Fruit fly (Drosophila melanogaster) whole organism, pupa: Measurements from ENCODE around the gene CG9119.

ENCODE experiments used
- CG10348 ChIP-seq: fragments of 200-800 bp; sonication (Bioruptor generic); IDR thresholded peaks from 2 replicates; pipeline ENCODE4 v1.3.6; 2022; ENCODE audit warnings: missing biosample characterization, missing genetic modification characterization
- CG12605 ChIP-seq: fragments of 200-800 bp; sonication (Bioruptor generic); IDR thresholded peaks from 2 replicates; pipeline ENCODE4 v1.3.6; 2022; ENCODE audit warnings: missing biosample characterization, missing genetic modification characterization
- CG13204 ChIP-seq: fragments of 200-800 bp; sonication (Bioruptor generic); optimal IDR thresholded peaks from 2 replicates; lab custom pipeline; 2018; ENCODE audit warnings: missing biosample characterization, mild to moderate bottlenecking, missing genetic modification characterization, moderate library complexity
- CG14655 ChIP-seq: fragments of 200-800 bp; sonication (Bioruptor generic); optimal IDR thresholded peaks from 3 replicates; lab custom pipeline; 2017; ENCODE audit warnings: mild to moderate bottlenecking, missing biosample characterization, missing genetic modification reagents, missing genetic modification characterization
- CG15710 ChIP-seq: fragments of 200-800 bp; sonication (Bioruptor generic); optimal IDR thresholded peaks from 2 replicates; lab custom pipeline; 2018; ENCODE audit warnings: missing biosample characterization, mild to moderate bottlenecking, missing genetic modification characterization, moderate library complexity
- CG17806 ChIP-seq: fragments of 200-800 bp; sonication (Bioruptor generic); optimal IDR thresholded peaks from 2 replicates; lab custom pipeline; 2018; ENCODE audit warnings: missing biosample characterization, mild to moderate bottlenecking, missing genetic modification characterization, moderate library complexity
- CG32121 ChIP-seq: fragments of 200-800 bp; sonication (Bioruptor generic); IDR thresholded peaks from 2 replicates; pipeline ENCODE4 v1.3.6; 2022; ENCODE audit warnings: missing biosample characterization, missing genetic modification characterization
- CG34367 ChIP-seq: fragments of 200-800 bp; sonication (Bioruptor generic); optimal IDR thresholded peaks from 2 replicates; lab custom pipeline; 2018; ENCODE audit warnings: missing biosample characterization, mild to moderate bottlenecking, missing genetic modification characterization
- CG4496 ChIP-seq: fragments of 200-800 bp; sonication (Bioruptor generic); IDR thresholded peaks from 3 replicates; pipeline ENCODE4 v1.3.6; 2022; ENCODE audit warnings: missing biosample characterization, missing genetic modification characterization
- CG8159 ChIP-seq: fragments of 200-800 bp; sonication (Bioruptor generic); optimal IDR thresholded peaks from 3 replicates; lab custom pipeline; 2018; ENCODE audit warnings: missing biosample characterization, mild to moderate bottlenecking, missing genetic modification characterization, moderate library complexity
- CG8301 ChIP-seq: fragments of 200-800 bp; sonication (Bioruptor generic); optimal IDR thresholded peaks from 2 replicates; lab custom pipeline; 2018; ENCODE audit warnings: missing biosample characterization, mild to moderate bottlenecking, missing genetic modification characterization
- CG9948 ChIP-seq: fragments of 200-800 bp; sonication (Bioruptor generic); optimal IDR thresholded peaks from 2 replicates; lab custom pipeline; 2018; ENCODE audit warnings: missing biosample characterization, mild to moderate bottlenecking, missing genetic modification characterization, moderate library complexity
- D1 ChIP-seq: fragments of 200-800 bp; sonication (Bioruptor generic); optimal IDR thresholded peaks from 2 replicates; lab custom pipeline; 2018; ENCODE audit warnings: missing biosample characterization, mild to moderate bottlenecking, missing genetic modification characterization, moderate library complexity
- EcR ChIP-seq: fragments of 200-800 bp; sonication (Bioruptor generic); optimal IDR thresholded peaks from 3 replicates; lab custom pipeline; 2019; ENCODE audit warnings: missing biosample characterization, missing genetic modification characterization, mild to moderate bottlenecking, moderate library complexity, missing genetic modification reagents
- Ets98B ChIP-seq: fragments of 200-800 bp; sonication (Bioruptor generic); IDR thresholded peaks from 2 replicates; pipeline ENCODE4 v1.3.6; 2022; ENCODE audit warnings: missing biosample characterization, missing genetic modification characterization
- Pif1A ChIP-seq: fragments of 200-800 bp; sonication (Bioruptor generic); optimal IDR thresholded peaks from 3 replicates; lab custom pipeline; 2016; ENCODE audit warnings: missing biosample characterization, missing genetic modification characterization
- Pif1B ChIP-seq: fragments of 200-800 bp; sonication (Bioruptor generic); optimal IDR thresholded peaks from 3 replicates; lab custom pipeline; 2016; ENCODE audit warnings: missing biosample characterization, missing genetic modification characterization
- Snoo ChIP-seq: fragments of 200-800 bp; sonication (Bioruptor generic); optimal IDR thresholded peaks from 3 replicates; lab custom pipeline; 2017; ENCODE audit warnings: missing biosample characterization, mild to moderate bottlenecking, missing genetic modification characterization, inconsistent platforms
- fd96Ca ChIP-seq: fragments of 200-800 bp; sonication (Bioruptor generic); IDR thresholded peaks from 3 replicates; pipeline ENCODE4 v1.3.6; 2022; ENCODE audit warnings: missing biosample characterization, missing genetic modification characterization
- gl ChIP-seq: fragments of 200-800 bp; sonication (Bioruptor generic); optimal IDR thresholded peaks from 2 replicates; lab custom pipeline; 2018; ENCODE audit warnings: missing biosample characterization, mild to moderate bottlenecking, missing genetic modification characterization
- rn ChIP-seq: fragments of 200-800 bp; sonication (Bioruptor generic); IDR thresholded peaks from 2 replicates; pipeline ENCODE4 v1.3.6; 2022; ENCODE audit warnings: missing biosample characterization, missing genetic modification characterization

Gene CG9119

dm6 chr3L:1204674-1205547 lies at the start of gene CG9119:
Gene CG9119 (minus strand): TSS chr3L:1204795.
- TF ChIP-seq CG14655 (peak; percentile 51), Pif1B (GFP tag; lab: Kevin White, UChicago) (no peak), CG13204 (GFP tag; lab: Kevin White, UChicago) (peak; percentile 21), CG34367 (tag; lab: Kevin White, UChicago) (no peak), Ets98B (GFP tag; lab: Robert Waterston, UW) (no peak), EcR (GFP tag; lab: Kevin White, UChicago) (peak; percentile 82), CG8301 (tag; lab: Kevin White, UChicago) (peak; percentile 30), Pif1A (GFP tag; lab: Kevin White, UChicago) (peak; percentile 6), CG17806 (tag; lab: Kevin White, UChicago) (peak; percentile 8), D1 (tag; lab: Kevin White, UChicago) (no peak), Snoo (no peak), CG4496 (GFP tag; lab: Robert Waterston, UW) (no peak), rn (no peak), CG32121 (GFP tag; lab: Robert Waterston, UW) (no peak), CG15710 (tag; lab: Kevin White, UChicago) (peak; percentile 54), CG8159 (tag; lab: Kevin White, UChicago) (peak; percentile 55), gl (tag; lab: Kevin White, UChicago) (no peak), fd96Ca (GFP tag; lab: Robert Waterston, UW) (peak; percentile 38; the same call in 1 of the 3 replicates), CG9948 (tag; lab: Kevin White, UChicago) (peak; percentile 30), CG12605 (GFP tag; lab: Robert Waterston, UW) (no peak), CG10348 (GFP tag; lab: Robert Waterston, UW) (no peak)

dm6 chr3L:1251712-1252111 lies 47.1 kb upstream of the CG9119 start, which contains the start of the genes CG9130 and CG9133:
Gene CG9130 (plus strand): TSS chr3L:1252012.
Gene CG9133 (plus strand): TSS chr3L:1252012.
- TF ChIP-seq CG12605 (GFP tag; lab: Robert Waterston, UW), result no peak
- no peak for TF ChIP-seq CG8301 (tag; lab: Kevin White, UChicago)
- no peak for TF ChIP-seq CG8159 (tag; lab: Kevin White, UChicago)
- no peak for TF ChIP-seq CG13204 (GFP tag; lab: Kevin White, UChicago)
- TF ChIP-seq gl (tag; lab: Kevin White, UChicago), result no peak

- no peak for TF ChIP-seq Pif1B (GFP tag; lab: Kevin White, UChicago)
- TF ChIP-seq D1 (tag; lab: Kevin White, UChicago), result no peak
- TF ChIP-seq CG10348 (GFP tag; lab: Robert Waterston, UW), result no peak
- no peak for TF ChIP-seq fd96Ca (GFP tag; lab: Robert Waterston, UW)
- TF ChIP-seq CG15710 (tag; lab: Kevin White, UChicago), result no peak
- no peak for TF ChIP-seq CG12605 (GFP tag; lab: Robert Waterston, UW)
- TF ChIP-seq CG14655, result no peak
- no peak for TF ChIP-seq EcR (GFP tag; lab: Kevin White, UChicago)
- TF ChIP-seq Snoo, result no peak
- no peak for TF ChIP-seq rn
- no peak for TF ChIP-seq CG4496 (GFP tag; lab: Robert Waterston, UW)
- TF ChIP-seq gl (tag; lab: Kevin White, UChicago), result no peak
- no peak for TF ChIP-seq CG17806 (tag; lab: Kevin White, UChicago)
- no peak for TF ChIP-seq CG13204 (GFP tag; lab: Kevin White, UChicago)
- no peak for TF ChIP-seq CG34367 (tag; lab: Kevin White, UChicago)
Observed at dm6 chr3L:1250396-1250795, 45.8 kb upstream of the CG9119 start, which contains the start of gene Bfc. Gene Bfc (plus strand): TSS chr3L:1250696.

dm6 chr3L:1247627-1248295 lies 43.2 kb upstream of the CG9119 start, which contains the start of the genes Psf1 and Sac1:
Gene Psf1 (minus strand): TSS chr3L:1247677.
Gene Sac1 (plus strand): TSS chr3L:1247817.
- 0 out of 2 replicates have a peak, but pooled peaks have one; percentile 13 for TF ChIP-seq rn
- no peak for TF ChIP-seq Pif1B (GFP tag; lab: Kevin White, UChicago)
- TF ChIP-seq Pif1A (GFP tag; lab: Kevin White, UChicago), result no peak
- TF ChIP-seq CG8159 (tag; lab: Kevin White, UChicago), result peak; percentile 19
- TF ChIP-seq CG17806 (tag; lab: Kevin White, UChicago), result no peak
- TF ChIP-seq CG15710 (tag; lab: Kevin White, UChicago), result peak; percentile 26
- TF ChIP-seq CG12605 (GFP tag; lab: Robert Waterston, UW), result no peak
- TF ChIP-seq fd96Ca (GFP tag; lab: Robert Waterston, UW), result peak; percentile 51; the same call in 1 of the 3 replicates
- no peak for TF ChIP-seq CG8301 (tag; lab: Kevin White, UChicago)
- TF ChIP-seq gl (tag; lab: Kevin White, UChicago), result no peak
- no peak for TF ChIP-seq EcR (GFP tag; lab: Kevin White, UChicago)
- no peak for TF ChIP-seq CG10348 (GFP tag; lab: Robert Waterston, UW)
- 0 out of 3 replicates have a peak, but pooled peaks have one; percentile 47 for TF ChIP-seq CG4496 (GFP tag; lab: Robert Waterston, UW)
- TF ChIP-seq CG14655, result no peak
- no peak for TF ChIP-seq Ets98B (GFP tag; lab: Robert Waterston, UW)
- no peak for TF ChIP-seq D1 (tag; lab: Kevin White, UChicago)
- TF ChIP-seq CG34367 (tag; lab: Kevin White, UChicago), result peak; percentile 1
